Worm (Caenorhabditis elegans) whole organism, L4/young adult: ENCODE data around the gene gpd-3.

Experiments
- W03F9.2 ChIP-seq: fragments of 150-350 bp; optimal IDR thresholded peaks from 2 replicates; lab custom pipeline; 2014; ENCODE audit warnings: missing biosample characterization, missing genetic modification characterization
- dao-5 ChIP-seq: sonication (generic microtip); optimal IDR thresholded peaks from 2 replicates; lab custom pipeline; 2016; ENCODE audit warnings: missing genotype, missing genetic modification characterization, moderate library complexity, missing compliant biosample characterization
- him-1 ChIP-seq: sonication (generic microtip); optimal IDR thresholded peaks from 2 replicates; lab custom pipeline; 2016; ENCODE audit warnings: missing genotype, missing genetic modification reagents, missing genetic modification characterization, missing compliant biosample characterization

DNA sequence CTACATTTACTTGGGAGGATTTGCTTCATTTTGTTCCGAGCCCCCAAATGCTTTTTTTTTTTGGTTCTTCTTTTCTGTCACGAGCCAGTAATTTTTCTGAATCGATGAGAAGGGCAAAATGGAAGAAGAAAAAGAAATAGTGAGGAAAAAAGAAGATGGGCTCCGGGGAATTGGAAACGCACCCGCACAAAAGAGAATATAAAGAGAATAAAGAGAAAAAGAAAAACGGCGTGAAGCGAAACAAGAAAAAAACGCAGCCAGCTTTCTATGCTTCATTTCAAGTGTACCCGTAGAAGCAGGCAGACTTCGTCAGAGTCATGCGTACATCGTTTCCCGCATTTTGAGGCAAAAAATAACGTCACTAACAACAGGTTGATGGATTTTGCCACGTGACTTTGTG lies 2.1 kb downstream of the gpd-3 start:
- TF ChIP-seq dao-5 (tag; lab: Kevin White, UChicago) (no peak), him-1 (tag; lab: Kevin White, UChicago) (peak; percentile 76), W03F9.2 (no peak)
